Fruit fly (Drosophila melanogaster) whole organism, embryonic: ENCODE measurements around the gene CG4004.

ENCODE experiments used
- CG10267 ChIP-seq: fragments of 200-800 bp; sonication (Bioruptor generic); optimal IDR thresholded peaks from 2 replicates; lab custom pipeline; 2018; ENCODE audit warnings: missing biosample characterization, mild to moderate bottlenecking, missing genetic modification characterization, moderate library complexity
- CG10979 ChIP-seq: fragments of 200-800 bp; sonication (Bioruptor generic); optimal IDR thresholded peaks from 2 replicates; lab custom pipeline; 2018; ENCODE audit warnings: missing biosample characterization, mild to moderate bottlenecking, missing genetic modification characterization, moderate library complexity
- CG13296 ChIP-seq: fragments of 200-800 bp; sonication (Bioruptor generic); optimal IDR thresholded peaks from 3 replicates; lab custom pipeline; 2018; ENCODE audit warnings: missing biosample characterization, mild to moderate bottlenecking, missing genetic modification characterization
- CG13894 ChIP-seq: fragments of 200-800 bp; sonication (Bioruptor generic); optimal IDR thresholded peaks from 3 replicates; lab custom pipeline; 2018; ENCODE audit warnings: missing biosample characterization, mild to moderate bottlenecking, missing genetic modification characterization, moderate library complexity
- CG14441 ChIP-seq: fragments of 200-800 bp; sonication (Bioruptor generic); IDR thresholded peaks from 2 replicates; pipeline ENCODE4 v1.3.6; 2022; ENCODE audit warnings: missing biosample characterization, missing genetic modification characterization
- CG15479 ChIP-seq: fragments of 200-800 bp; sonication (Bioruptor generic); optimal IDR thresholded peaks from 3 replicates; lab custom pipeline; 2019; ENCODE audit warnings: missing biosample characterization, mild to moderate bottlenecking, missing genetic modification characterization, moderate library complexity
- CG15514 ChIP-seq: fragments of 200-800 bp; sonication (Bioruptor generic); optimal IDR thresholded peaks from 3 replicates; lab custom pipeline; 2017; ENCODE audit warnings: missing biosample characterization, missing genetic modification characterization, mild to moderate bottlenecking, moderate library complexity, missing genetic modification reagents
- CG16815 ChIP-seq: fragments of 200-800 bp; sonication (Bioruptor generic); optimal IDR thresholded peaks from 3 replicates; lab custom pipeline; 2017; ENCODE audit warnings: missing biosample characterization, mild to moderate bottlenecking, missing genetic modification characterization
- CG17361 ChIP-seq: fragments of 200-800 bp; sonication (Bioruptor generic); IDR thresholded peaks from 3 replicates; pipeline ENCODE4 v1.3.6; 2022; ENCODE audit warnings: missing biosample characterization, missing genetic modification characterization
- CG18599 ChIP-seq: fragments of 200-800 bp; sonication (Bioruptor generic); optimal IDR thresholded peaks from 3 replicates; lab custom pipeline; 2017; ENCODE audit warnings: missing biosample characterization, missing genetic modification characterization, mild to moderate bottlenecking, moderate library complexity, missing genetic modification reagents
- CG2116 ChIP-seq: fragments of 200-800 bp; sonication (Bioruptor generic); optimal IDR thresholded peaks from 3 replicates; lab custom pipeline; 2018; ENCODE audit warnings: missing biosample characterization, mild to moderate bottlenecking, missing genetic modification characterization
- CG34224 ChIP-seq: fragments of 200-800 bp; sonication (Bioruptor generic); IDR thresholded peaks from 3 replicates; pipeline ENCODE4 v1.3.6; 2022; ENCODE audit warnings: missing biosample characterization, missing genetic modification characterization; ENCODE audit not compliant: partially characterized antibody
- CG42726 ChIP-seq: fragments of 200-800 bp; sonication (Bioruptor generic); IDR thresholded peaks from 2 replicates; pipeline ENCODE4 v1.3.6; 2022; ENCODE audit warnings: missing biosample characterization, missing genetic modification characterization; ENCODE audit not compliant: partially characterized antibody
- CG4617 ChIP-seq: fragments of 200-800 bp; sonication (Bioruptor generic); optimal IDR thresholded peaks from 3 replicates; lab custom pipeline; 2016; ENCODE audit warnings: missing biosample characterization, missing genetic modification characterization, borderline replicate concordance
- CG5180 ChIP-seq: fragments of 200-800 bp; sonication (Bioruptor generic); optimal IDR thresholded peaks from 3 replicates; lab custom pipeline; 2017; ENCODE audit warnings: missing biosample characterization, missing genetic modification characterization, mild to moderate bottlenecking, moderate library complexity, missing genetic modification reagents
- CG7928 ChIP-seq: fragments of 200-800 bp; sonication (Bioruptor generic); optimal IDR thresholded peaks from 2 replicates; lab custom pipeline; 2017; ENCODE audit warnings: missing biosample characterization, mild to moderate bottlenecking, missing genetic modification characterization
- CTCF ChIP-seq: fragments of 200-800 bp; sonication (Bioruptor generic); optimal IDR thresholded peaks from 2 replicates; lab custom pipeline; 2017; ENCODE audit warnings: missing biosample characterization, mild to moderate bottlenecking, missing genetic modification characterization, moderate library complexity
- E2f2 ChIP-seq: fragments of 200-800 bp; sonication (Bioruptor generic); IDR thresholded peaks from 2 replicates; pipeline ENCODE4 v1.3.6; 2022; ENCODE audit warnings: missing biosample characterization, missing genetic modification characterization
- Ets65A ChIP-seq: fragments of 200-800 bp; sonication (Bioruptor generic); peaks from one replicate; lab custom pipeline; 2016; ENCODE audit warnings: missing biosample characterization, missing genetic modification characterization
- Hey ChIP-seq: fragments of 200-800 bp; sonication (Bioruptor generic); optimal IDR thresholded peaks from 3 replicates; lab custom pipeline; 2018; ENCODE audit warnings: missing biosample characterization, mild to moderate bottlenecking, missing genetic modification characterization
- Hmx ChIP-seq: fragments of 200-800 bp; sonication (Bioruptor generic); optimal IDR thresholded peaks from 2 replicates; lab custom pipeline; 2016; ENCODE audit warnings: missing biosample characterization, missing genetic modification characterization
- Jarid2 ChIP-seq: fragments of 200-800 bp; sonication (Bioruptor generic); optimal IDR thresholded peaks from 3 replicates; lab custom pipeline; 2017; ENCODE audit warnings: mild to moderate bottlenecking, missing biosample characterization, missing genetic modification reagents, missing genetic modification characterization
- Lim3 ChIP-seq: fragments of 200-800 bp; sonication (Bioruptor generic); IDR thresholded peaks from 2 replicates; pipeline ENCODE4 v1.3.6; 2022; ENCODE audit warnings: missing biosample characterization, missing genetic modification characterization
- Mad ChIP-seq: fragments of 200-800 bp; sonication (Bioruptor generic); optimal IDR thresholded peaks from 2 replicates; lab custom pipeline; 2016; ENCODE audit warnings: missing biosample characterization, missing genetic modification characterization
- Med ChIP-seq: fragments of 200-800 bp; sonication (Bioruptor generic); peaks from one replicate; lab custom pipeline; 2016; ENCODE audit warnings: missing biosample characterization, missing genetic modification characterization, mild to moderate bottlenecking, inconsistent platforms, moderate library complexity
- Pdp1 ChIP-seq, 2 experiments: fragments of 200-800 bp; sonication (Bioruptor generic); optimal IDR thresholded peaks; 3 replicates each; lab custom pipeline; 2016; ENCODE audit warnings: missing biosample characterization in 2 of 2, missing genetic modification characterization in 2 of 2, mild to moderate bottlenecking in 1 of 2, moderate library complexity in 1 of 2
- abd-A ChIP-seq: fragments of 200-800 bp; sonication (Bioruptor generic); optimal IDR thresholded peaks from 3 replicates; lab custom pipeline; 2019; ENCODE audit warnings: missing biosample characterization, mild to moderate bottlenecking, missing genetic modification characterization, moderate library complexity
- ac ChIP-seq: fragments of 200-800 bp; sonication (Bioruptor generic); optimal IDR thresholded peaks from 3 replicates; lab custom pipeline; 2017; ENCODE audit warnings: missing biosample characterization, mild to moderate bottlenecking, missing genetic modification characterization
- br ChIP-seq: fragments of >200 bp; optimal IDR thresholded peaks from 2 replicates; lab custom pipeline; 2017
- bsh ChIP-seq, 2 experiments: fragments of 200-800 bp; sonication (Bioruptor generic); optimal IDR thresholded peaks; 2 replicates each; lab custom pipeline; 2017 to 2018; ENCODE audit warnings: mild to moderate bottlenecking in 2 of 2, missing biosample characterization in 2 of 2, missing genetic modification characterization in 2 of 2, moderate library complexity in 1 of 2
- cad ChIP-seq: fragments of >200 bp; optimal IDR thresholded peaks from 2 replicates; lab custom pipeline; 2017; ENCODE audit warnings: missing biosample characterization, missing genetic modification characterization
- cg ChIP-seq: fragments of 200-800 bp; sonication (Bioruptor generic); optimal IDR thresholded peaks from 3 replicates; lab custom pipeline; 2019; ENCODE audit warnings: missing biosample characterization, mild to moderate bottlenecking, missing genetic modification characterization, moderate library complexity
- cwo ChIP-seq: fragments of 200-800 bp; sonication (Bioruptor generic); optimal IDR thresholded peaks from 3 replicates; lab custom pipeline; 2017; ENCODE audit warnings: missing biosample characterization, missing genetic modification characterization, mild to moderate bottlenecking, moderate library complexity, missing genetic modification reagents
- dan ChIP-seq: fragments of 200-800 bp; sonication (Bioruptor generic); IDR thresholded peaks from 2 replicates; pipeline ENCODE4 v1.3.6; 2022; ENCODE audit warnings: missing biosample characterization, missing genetic modification characterization
- exex ChIP-seq: fragments of 200-800 bp; sonication (Bioruptor generic); optimal IDR thresholded peaks from 4 replicates; lab custom pipeline; 2018; ENCODE audit warnings: missing biosample characterization, mild to moderate bottlenecking, missing genetic modification characterization, moderate library complexity
- h ChIP-seq: fragments of >200 bp; optimal IDR thresholded peaks from 2 replicates; lab custom pipeline; 2017
- hbn ChIP-seq: fragments of 200-800 bp; sonication (Bioruptor generic); IDR thresholded peaks from 2 replicates; pipeline ENCODE4 v1.3.6; 2022; ENCODE audit warnings: missing biosample characterization, missing genetic modification characterization; ENCODE audit not compliant: partially characterized antibody
- klu ChIP-seq: fragments of 200-800 bp; sonication (Bioruptor generic); IDR thresholded peaks from 2 replicates; pipeline ENCODE4 v1.3.6; 2022; ENCODE audit warnings: missing biosample characterization, missing genetic modification characterization
- lab ChIP-seq: fragments of 200-800 bp; sonication (Bioruptor generic); optimal IDR thresholded peaks from 3 replicates; lab custom pipeline; 2017; ENCODE audit warnings: missing biosample characterization, missing genetic modification characterization, mild to moderate bottlenecking, moderate library complexity, missing genetic modification reagents
- lbe ChIP-seq: fragments of 200-800 bp; sonication (Bioruptor generic); optimal IDR thresholded peaks from 2 replicates; lab custom pipeline; 2016; ENCODE audit warnings: missing biosample characterization, mild to moderate bottlenecking, missing genetic modification characterization
- nau ChIP-seq: fragments of 200-800 bp; sonication (Bioruptor generic); optimal IDR thresholded peaks from 3 replicates; lab custom pipeline; 2017; ENCODE audit warnings: missing biosample characterization, mild to moderate bottlenecking, missing genetic modification characterization, missing genetic modification reagents
- nerfin-2 ChIP-seq: fragments of 200-800 bp; sonication (Bioruptor generic); IDR thresholded peaks from 2 replicates; pipeline ENCODE4 v1.3.6; 2022; ENCODE audit warnings: missing biosample characterization, missing genetic modification characterization; ENCODE audit not compliant: partially characterized antibody
- slp2 ChIP-seq: fragments of 200-800 bp; sonication (Bioruptor generic); optimal IDR thresholded peaks from 2 replicates; lab custom pipeline; 2016; ENCODE audit warnings: missing biosample characterization, missing genetic modification characterization
- sqz ChIP-seq: fragments of 200-800 bp; sonication (Bioruptor generic); optimal IDR thresholded peaks from 3 replicates; lab custom pipeline; 2018; ENCODE audit warnings: missing biosample characterization, mild to moderate bottlenecking, missing genetic modification characterization
- stc ChIP-seq: fragments of 200-800 bp; sonication (Bioruptor generic); IDR thresholded peaks from 2 replicates; pipeline ENCODE4 v1.3.6; 2022; ENCODE audit warnings: missing biosample characterization, missing genetic modification characterization
- ttk ChIP-seq: fragments of 200-800 bp; sonication (Bioruptor generic); IDR thresholded peaks from 2 replicates; pipeline ENCODE4 v2.1.2; 2022; ENCODE audit warnings: missing biosample characterization, missing genetic modification characterization
- tx ChIP-seq: fragments of 200-800 bp; sonication (Bioruptor generic); optimal IDR thresholded peaks from 2 replicates; lab custom pipeline; 2016; ENCODE audit warnings: missing biosample characterization, missing genetic modification characterization

The CG4004 gene

dm6 chrX:12721111-12721869 is 22.7 kb upstream of the CG4004 start (continued):
- TF ChIP-seq cg: peak; percentile 29
- TF ChIP-seq Ets65A (GFP tag; lab: Kevin White, UChicago): peak; percentile 3
- no peak for TF ChIP-seq CG42726
- TF ChIP-seq CG10267 (tag; lab: Kevin White, UChicago): no peak
- TF ChIP-seq abd-A (tag; lab: Kevin White, UChicago): peak; percentile 39
- peak; percentile 62 for TF ChIP-seq sqz (GFP tag; lab: Kevin White, UChicago)
- no peak for TF ChIP-seq nerfin-2 (GFP tag; lab: Robert Waterston, UW)
- TF ChIP-seq stc (GFP tag; lab: Robert Waterston, UW): no peak
- no peak for TF ChIP-seq klu (GFP tag; lab: Robert Waterston, UW)
- TF ChIP-seq CG16815 (GFP tag; lab: Kevin White, UChicago): no peak
- no peak for TF ChIP-seq Pdp1 (GFP tag; optimal IDR thresholded peaks at IDR 0.05; lab: Kevin White, UChicago)
- TF ChIP-seq CG10979 (tag; lab: Kevin White, UChicago): no peak
- no peak for TF ChIP-seq CG34224 (GFP tag; lab: Robert Waterston, UW)
- TF ChIP-seq br (lab: Kevin White, UChicago): no peak
- TF ChIP-seq CTCF (GFP tag; lab: Kevin White, UChicago): peak; percentile 87
- no peak for TF ChIP-seq CG4617
- TF ChIP-seq CG15514 (GFP tag; lab: Kevin White, UChicago): no peak
- no peak for TF ChIP-seq Hmx (GFP tag; lab: Kevin White, UChicago)

dm6 chrX:12722009-12722408 is 22.0 kb upstream of the CG4004 start:
- TF ChIP-seq nau (GFP tag; lab: Kevin White, UChicago) (no peak), dan (no peak), cad (GFP tag; lab: Kevin White, UChicago) (no peak), Med (GFP tag; lab: Kevin White, UChicago) (peak; percentile 16)

- TF ChIP-seq CG5180 (GFP tag; lab: Kevin White, UChicago) (peak; percentile 59), lbe (GFP tag; lab: Kevin White, UChicago) (no peak), abd-A (tag; lab: Kevin White, UChicago) (no peak), CG7928 (GFP tag; lab: Kevin White, UChicago) (no peak), CG17361 (GFP tag; lab: Robert Waterston, UW) (no peak), cg (peak; percentile 71), hbn (GFP tag; lab: Robert Waterston, UW) (no peak), CG14441 (GFP tag; lab: Robert Waterston, UW) (no peak), ttk (GFP tag; lab: Robert Waterston, UW) (no peak), CG15479 (GFP tag; lab: Kevin White, UChicago) (peak; percentile 26), CG13894 (tag; lab: Kevin White, UChicago) (peak; percentile 28), sqz (GFP tag; lab: Kevin White, UChicago) (peak; percentile 91), Lim3 (no peak), CG18599 (GFP tag; lab: Kevin White, UChicago) (peak; percentile 23), tx (GFP tag; lab: Kevin White, UChicago) (no peak), h (lab: Kevin White, UChicago) (no peak), Hey (tag; lab: Kevin White, UChicago) (no peak), CG13296 (peak; percentile 48), Mad (GFP tag; lab: Kevin White, UChicago) (no peak), E2f2 (GFP tag; lab: Robert Waterston, UW) (no peak), slp2 (GFP tag; lab: Kevin White, UChicago) (no peak), CG2116 (GFP tag; lab: Kevin White, UChicago) (no peak), bsh (GFP tag; optimal IDR thresholded peaks at IDR 0.05; lab: Kevin White, UChicago) (no peak), Jarid2 (no peak), ac (GFP tag; lab: Kevin White, UChicago) (no peak), cwo (GFP tag; lab: Kevin White, UChicago) (peak; percentile 84), exex (tag; lab: Kevin White, UChicago) (peak; percentile 90), lab (GFP tag; lab: Kevin White, UChicago) (peak; percentile 56)
Observed at dm6 chrX:12723332-12723731, 20.7 kb upstream of the CG4004 start.
